Worm (Caenorhabditis elegans) whole organism, L1 larva: ENCODE data around the gene K12H4.2.
A peak's percentile ranks its signal among the peaks of the same experiment; 100 is the strongest.

ENCODE experiments used
- C34B4.2 ChIP-seq: sonication (generic microtip); optimal IDR thresholded peaks from 2 replicates; lab custom pipeline; 2017; ENCODE audit warnings: mild to moderate bottlenecking, missing genetic modification characterization, missing compliant biosample characterization
- Y116A8C.19 ChIP-seq: sonication (generic microtip); optimal IDR thresholded peaks from 2 replicates; lab custom pipeline; 2016; ENCODE audit warnings: missing compliant biosample characterization, missing genetic modification characterization, borderline replicate concordance
- aha-1 ChIP-seq: fragments of 150-350 bp; optimal IDR thresholded peaks from 2 replicates; lab custom pipeline; 2014; ENCODE audit warnings: missing biosample characterization, missing genetic modification characterization
- ama-1 ChIP-seq: fragments of 150-350 bp; optimal IDR thresholded peaks from 2 replicates; lab custom pipeline; 2014
- ceh-88 ChIP-seq: fragments of 200-800 bp; sonication (Bioruptor generic); IDR thresholded peaks from 2 replicates; pipeline ENCODE4 v1.3.6; 2022; ENCODE audit warnings: missing genetic modification characterization, missing compliant biosample characterization
- ceh-90 ChIP-seq: sonication (generic microtip); optimal IDR thresholded peaks from 2 replicates; lab custom pipeline; 2016; ENCODE audit warnings: missing genetic modification characterization, missing compliant biosample characterization
- ces-1 ChIP-seq: fragments of 150-350 bp; optimal IDR thresholded peaks from 2 replicates; lab custom pipeline; 2014; ENCODE audit warnings: missing biosample characterization, missing genetic modification reagents, missing genetic modification characterization
- dpl-1 ChIP-seq, 3 experiments: fragments of 150-350 bp in 2 of 3; sonication (generic microtip) in 1 of 3; optimal IDR thresholded peaks; 2 replicates each; lab custom pipeline; 2014 to 2017; ENCODE audit warnings: missing biosample characterization in 3 of 3, missing genetic modification characterization in 3 of 3, missing genetic modification reagents in 3 of 3
- dsc-1 ChIP-seq: sonication (generic microtip); optimal IDR thresholded peaks from 2 replicates; lab custom pipeline; 2016; ENCODE audit warnings: mild to moderate bottlenecking, missing genetic modification characterization, missing compliant biosample characterization
- efl-1 ChIP-seq, 4 experiments: fragments of 150-350 bp; optimal IDR thresholded peaks in 3 of 4; peaks in 1 of 4; 1 replicate in 1 of 4; 2 replicates in 3 of 4; lab custom pipeline; 2014; ENCODE audit warnings: missing biosample characterization in 2 of 4, missing genetic modification characterization in 2 of 4, missing genetic modification reagents in 2 of 4
- egl-13 ChIP-seq: sonication (generic microtip); optimal IDR thresholded peaks from 2 replicates; lab custom pipeline; 2016; ENCODE audit warnings: missing genotype, missing genetic modification reagents, missing genetic modification characterization, missing compliant biosample characterization
- egl-27 ChIP-seq, 2 experiments: fragments of 150-350 bp in 1 of 2; sonication (generic microtip); optimal IDR thresholded peaks; 3 replicates each; lab custom pipeline; 2017 to 2018; ENCODE audit warnings: missing biosample characterization in 2 of 2, missing genetic modification characterization in 2 of 2, missing genetic modification reagents in 2 of 2
- elt-2 ChIP-seq: sonication (generic microtip); optimal IDR thresholded peaks from 2 replicates; lab custom pipeline; 2016; ENCODE audit warnings: missing genetic modification characterization, mild to moderate bottlenecking, inconsistent platforms, missing compliant biosample characterization, missing genetic modification reagents
- ets-5 ChIP-seq: fragments of 200-800 bp; sonication (Bioruptor generic); IDR thresholded peaks from 2 replicates; pipeline ENCODE4 v1.3.6; 2022; ENCODE audit warnings: missing genetic modification characterization, missing compliant biosample characterization
- fkh-10 ChIP-seq: sonication (generic microtip); optimal IDR thresholded peaks from 2 replicates; lab custom pipeline; 2017; ENCODE audit warnings: missing biosample characterization, missing genetic modification reagents, missing genetic modification characterization
- fkh-8 ChIP-seq: sonication (generic microtip); optimal IDR thresholded peaks from 2 replicates; lab custom pipeline; 2016; ENCODE audit warnings: mild to moderate bottlenecking, missing genetic modification characterization, missing compliant biosample characterization
- grh-1 ChIP-seq: fragments of 200-800 bp; sonication (Bioruptor generic); IDR thresholded peaks from 2 replicates; pipeline ENCODE4 v1.3.6; 2022; ENCODE audit warnings: missing genetic modification reagents, missing genetic modification characterization, missing compliant biosample characterization
- hlh-4 ChIP-seq: sonication (generic microtip); optimal IDR thresholded peaks from 2 replicates; lab custom pipeline; 2016; ENCODE audit warnings: mild to moderate bottlenecking, missing genetic modification characterization, missing compliant biosample characterization
- lin-13 ChIP-seq: fragments of 150-350 bp; optimal IDR thresholded peaks from 2 replicates; lab custom pipeline; 2014; ENCODE audit warnings: missing biosample characterization, missing genetic modification reagents, missing genetic modification characterization
- lin-14 ChIP-seq: fragments of 200-800 bp; sonication (Bioruptor generic); optimal IDR thresholded peaks from 2 replicates; lab custom pipeline; 2018; ENCODE audit warnings: mild to moderate bottlenecking, missing genetic modification characterization, moderate library complexity, missing compliant biosample characterization
- lin-35 ChIP-seq, 2 experiments: fragments of 150-350 bp; optimal IDR thresholded peaks; 2 replicates each; lab custom pipeline; 2014; ENCODE audit warnings: missing biosample characterization in 2 of 2, missing genetic modification characterization in 2 of 2, missing genetic modification reagents in 2 of 2
- lin-39 ChIP-seq: fragments of 150-350 bp; optimal IDR thresholded peaks from 2 replicates; lab custom pipeline; 2014; ENCODE audit warnings: missing biosample characterization, missing genetic modification reagents, missing genetic modification characterization
- lsy-2 ChIP-seq, 2 experiments: fragments of 150-350 bp; optimal IDR thresholded peaks; 2 replicates each; lab custom pipeline; 2014; ENCODE audit warnings: missing biosample characterization in 2 of 2, missing genetic modification characterization in 2 of 2
- mdl-1 ChIP-seq, 2 experiments: fragments of 150-350 bp; optimal IDR thresholded peaks; 2 replicates each; lab custom pipeline; 2014 to 2017; ENCODE audit warnings: missing biosample characterization in 2 of 2, missing genetic modification characterization in 2 of 2, inconsistent platforms in 1 of 2
- nhr-12 ChIP-seq: sonication (generic microtip); optimal IDR thresholded peaks from 2 replicates; lab custom pipeline; 2017; ENCODE audit warnings: missing biosample characterization, missing genetic modification characterization
- nhr-19 ChIP-seq: fragments of 200-800 bp; sonication (Bioruptor generic); conservative IDR thresholded peaks from 2 replicates; pipeline ENCODE4 v1.3.6; 2022; ENCODE audit warnings: missing genetic modification characterization, missing compliant biosample characterization
- nhr-237 ChIP-seq: fragments of 150-350 bp; optimal IDR thresholded peaks from 2 replicates; lab custom pipeline; 2014; ENCODE audit warnings: missing biosample characterization, missing genetic modification characterization
- nhr-28 ChIP-seq: fragments of 150-350 bp; optimal IDR thresholded peaks from 2 replicates; lab custom pipeline; 2014; ENCODE audit warnings: missing biosample characterization, missing genetic modification characterization
- nhr-76 ChIP-seq: sonication (generic microtip); optimal IDR thresholded peaks from 2 replicates; lab custom pipeline; 2017; ENCODE audit warnings: missing biosample characterization, missing genetic modification characterization
- nhr-77 ChIP-seq: fragments of 150-350 bp; optimal IDR thresholded peaks from 2 replicates; lab custom pipeline; 2014; ENCODE audit warnings: missing biosample characterization, missing genetic modification characterization
- nhr-84 ChIP-seq: sonication (generic microtip); optimal IDR thresholded peaks from 2 replicates; lab custom pipeline; 2017; ENCODE audit warnings: missing biosample characterization, missing genetic modification characterization
- nhr-85 ChIP-seq: sonication (generic microtip); peaks from one replicate; lab custom pipeline; 2016; ENCODE audit warnings: missing genetic modification characterization, inconsistent platforms, missing compliant biosample characterization
- rnt-1 ChIP-seq: sonication (generic microtip); optimal IDR thresholded peaks from 2 replicates; lab custom pipeline; 2016; ENCODE audit warnings: mild to moderate bottlenecking, missing genetic modification characterization, moderate library complexity, missing compliant biosample characterization
- skn-1 ChIP-seq: fragments of 150-350 bp; optimal IDR thresholded peaks from 2 replicates; lab custom pipeline; 2014; ENCODE audit warnings: missing biosample characterization, missing genetic modification characterization
- snpc-4 ChIP-seq: fragments of 150-350 bp; optimal IDR thresholded peaks from 2 replicates; lab custom pipeline; 2014; ENCODE audit warnings: missing biosample characterization, missing genetic modification characterization
- snu-23 ChIP-seq: sonication (generic microtip); optimal IDR thresholded peaks from 2 replicates; lab custom pipeline; 2016; ENCODE audit warnings: missing genetic modification characterization, missing compliant biosample characterization
- sptf-1 ChIP-seq: fragments of 150-350 bp; optimal IDR thresholded peaks from 2 replicates; lab custom pipeline; 2014; ENCODE audit warnings: missing biosample characterization, missing genetic modification characterization
- sup-37 ChIP-seq: fragments of 200-800 bp; sonication (Bioruptor generic); optimal IDR thresholded peaks from 2 replicates; lab custom pipeline; 2018; ENCODE audit warnings: mild to moderate bottlenecking, missing genetic modification characterization, missing compliant biosample characterization
- swsn-7 ChIP-seq: sonication (generic microtip); optimal IDR thresholded peaks from 2 replicates; lab custom pipeline; 2016; ENCODE audit warnings: missing genetic modification characterization, missing compliant biosample characterization
- tbx-2 ChIP-seq: sonication (generic microtip); optimal IDR thresholded peaks from 2 replicates; lab custom pipeline; 2016; ENCODE audit warnings: missing genetic modification characterization, missing compliant biosample characterization
- unc-62 ChIP-seq: fragments of 150-350 bp; optimal IDR thresholded peaks from 2 replicates; lab custom pipeline; 2014; ENCODE audit warnings: missing biosample characterization, missing genetic modification reagents, missing genetic modification characterization
- unc-98 ChIP-seq: fragments of 200-800 bp; sonication (Bioruptor generic); IDR thresholded peaks from 2 replicates; pipeline ENCODE4 v1.3.6; 2022; ENCODE audit warnings: missing genetic modification characterization, missing compliant biosample characterization
- vab-15 ChIP-seq: sonication (generic microtip); optimal IDR thresholded peaks from 2 replicates; lab custom pipeline; 2017; ENCODE audit warnings: missing genotype, mild to moderate bottlenecking, missing genetic modification characterization, missing compliant biosample characterization
- xbp-1 ChIP-seq: sonication (generic microtip); optimal IDR thresholded peaks from 2 replicates; lab custom pipeline; 2016; ENCODE audit warnings: missing genetic modification characterization, missing compliant biosample characterization
- ztf-4 ChIP-seq: fragments of 150-350 bp; optimal IDR thresholded peaks from 2 replicates; lab custom pipeline; 2014; ENCODE audit warnings: missing biosample characterization, missing genetic modification characterization

Gene K12H4.2

ce11 chrIII:8067798-8068197, 20.3 kb downstream of the K12H4.2 start:
- no peak for TF ChIP-seq tbx-2 (tag; lab: Kevin White, UChicago)
- TF ChIP-seq nhr-85 (tag; lab: Kevin White, UChicago) = no peak
- TF ChIP-seq ets-5 = no peak
- no peak for TF ChIP-seq ztf-4 (tag; lab: Kevin White, UChicago)
- no peak for TF ChIP-seq aha-1 (tag; lab: Kevin White, UChicago)
- no peak for TF ChIP-seq xbp-1 (tag; lab: Kevin White, UChicago)
- no peak for TF ChIP-seq egl-13
- TF ChIP-seq efl-1 (optimal IDR thresholded peaks at IDR 0.05; lab: Kevin White, UChicago) = no peak
- no peak for TF ChIP-seq efl-1 (GFP tag; optimal IDR thresholded peaks at IDR 0.05 in 1 of 2; lab: Kevin White, UChicago)
- no peak for TF ChIP-seq lin-14 (GFP tag; lab: Kevin White, UChicago)
- no peak for TF ChIP-seq swsn-7 (tag; lab: Kevin White, UChicago)
- TF ChIP-seq ceh-90 (tag; lab: Kevin White, UChicago) = no peak

ce11 chrIII:8069206-8069605, 21.7 kb downstream of the K12H4.2 start:
- TF ChIP-seq fkh-8 = no peak
- TF ChIP-seq grh-1 (GFP tag; lab: Robert Waterston, UW) = no peak
- peak in 1 of 2 experiments; percentile 12 for TF ChIP-seq lsy-2 (tag; optimal IDR thresholded peaks at IDR 0.05; lab: Kevin White, UChicago)
- no peak for TF ChIP-seq lin-35 (GFP tag; optimal IDR thresholded peaks at IDR 0.05; lab: Kevin White, UChicago)
- peak; percentile 5 for TF ChIP-seq snpc-4
- no peak for TF ChIP-seq tbx-2 (tag; lab: Kevin White, UChicago)
- TF ChIP-seq egl-27 (tag; optimal IDR thresholded peaks at IDR 0.05; lab: Kevin White, UChicago) = no peak
- no peak for TF ChIP-seq nhr-237 (tag; lab: Kevin White, UChicago)
- TF ChIP-seq nhr-76 (tag; lab: Kevin White, UChicago) = no peak
- no peak for TF ChIP-seq ceh-90 (tag; lab: Kevin White, UChicago)
- peak; percentile 36 for TF ChIP-seq rnt-1 (tag; lab: Kevin White, UChicago)
- no peak for TF ChIP-seq unc-62 (GFP tag; lab: Kevin White, UChicago)
- peak in 1 of 2 experiments; percentile 15 for TF ChIP-seq efl-1 (optimal IDR thresholded peaks at IDR 0.05; lab: Kevin White, UChicago)
- no peak for TF ChIP-seq efl-1 (GFP tag; optimal IDR thresholded peaks at IDR 0.05 in 1 of 2; lab: Kevin White, UChicago)
- no peak for TF ChIP-seq sup-37
- TF ChIP-seq egl-13 = no peak
- no peak for TF ChIP-seq snu-23 (GFP tag; lab: Kevin White, UChicago)
- TF ChIP-seq nhr-19 (GFP tag; lab: Robert Waterston, UW) = 0 out of 2 replicates have a peak, but pooled peaks have one; percentile 11
- no peak for TF ChIP-seq sptf-1 (tag; lab: Kevin White, UChicago)
- TF ChIP-seq, all 84 proteins: peak for 5

DNA sequence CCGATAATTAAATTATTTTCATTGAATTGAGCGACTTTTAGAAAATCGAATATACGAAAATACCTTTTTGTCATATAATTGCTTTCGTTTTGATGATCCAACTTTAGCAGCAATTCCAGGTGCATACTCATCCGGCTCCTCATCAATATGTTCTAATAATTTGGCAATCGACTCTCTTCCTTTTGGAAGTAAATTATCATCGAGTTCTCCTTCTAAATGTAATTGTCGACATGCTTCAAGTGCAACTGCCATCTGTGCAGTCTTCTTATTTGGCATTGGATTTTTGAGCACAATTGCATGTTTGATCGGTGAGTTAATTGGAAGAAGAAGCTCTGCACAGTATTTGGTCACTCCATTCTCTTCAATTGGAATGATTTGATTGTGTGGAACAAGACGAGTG, 29.7 kb downstream of the K12H4.2 start:
- no peak for TF ChIP-seq dsc-1
- TF ChIP-seq tbx-2 (tag; lab: Kevin White, UChicago) = no peak
- TF ChIP-seq ztf-4 (tag; lab: Kevin White, UChicago) = no peak
- TF ChIP-seq lin-14 (GFP tag; lab: Kevin White, UChicago) = no peak
- no peak for TF ChIP-seq sptf-1 (tag; lab: Kevin White, UChicago)
- no peak for TF ChIP-seq ets-5
- TF ChIP-seq nhr-237 (tag; lab: Kevin White, UChicago) = no peak
- TF ChIP-seq lin-39 = no peak
- no peak for TF ChIP-seq mdl-1 (tag; optimal IDR thresholded peaks at IDR 0.05; lab: Kevin White, UChicago)
- no peak for TF ChIP-seq C34B4.2 (tag; lab: Kevin White, UChicago)
- TF ChIP-seq Y116A8C.19 (tag; lab: Kevin White, UChicago) = no peak

DNA sequence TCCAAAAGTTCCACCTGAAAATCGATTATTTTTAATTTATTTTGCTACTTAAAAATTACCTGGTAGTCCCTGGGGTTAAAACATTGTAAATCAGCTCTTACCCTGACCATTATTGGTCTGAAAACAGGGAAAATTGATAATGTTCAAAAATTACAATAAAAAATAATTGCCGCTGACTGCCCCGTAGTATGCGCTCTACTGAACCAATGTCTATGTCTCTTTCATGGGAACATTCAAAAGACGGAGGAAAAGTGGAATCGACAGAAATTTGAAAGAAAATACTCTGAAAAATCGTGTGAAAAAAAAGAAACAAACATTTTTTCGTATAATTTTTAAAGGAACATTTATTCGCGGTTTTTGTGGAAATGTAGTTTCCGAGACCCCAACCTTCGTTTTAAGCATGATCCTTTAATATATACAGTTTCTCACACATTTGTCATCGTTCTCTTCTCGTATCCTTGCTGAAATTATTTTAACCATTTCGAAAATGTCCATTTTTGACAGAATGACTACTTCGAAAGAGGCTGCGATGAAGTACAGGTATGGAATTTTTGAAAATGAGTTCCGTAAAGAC, 32.7 kb downstream of the K12H4.2 start, which contains the start of the genes dcr-1 and apc-2:
Gene dcr-1, minus strand, starts transcription at position 117 of the 574 bp plus-strand sequence.
Gene apc-2, plus strand, starts transcription at position 465 of the 574 bp plus-strand sequence.
- TF ChIP-seq lsy-2 (tag; optimal IDR thresholded peaks at IDR 0.05; lab: Kevin White, UChicago) (peak in 1 of 2 experiments; percentile 41), nhr-85 (tag; lab: Kevin White, UChicago) (peak; percentile 3), mdl-1 (tag; optimal IDR thresholded peaks at IDR 0.05; lab: Kevin White, UChicago) (no peak), skn-1 (no peak), ces-1 (GFP tag; lab: Kevin White, UChicago) (no peak), sptf-1 (tag; lab: Kevin White, UChicago) (no peak), lin-35 (GFP tag; optimal IDR thresholded peaks at IDR 0.05; lab: Kevin White, UChicago) (peak in 1 of 2 experiments; percentile 56), swsn-7 (tag; lab: Kevin White, UChicago) (no peak), nhr-77 (tag; lab: Kevin White, UChicago) (no peak), nhr-12 (no peak), elt-2 (no peak), dpl-1 (GFP tag; optimal IDR thresholded peaks at IDR 0.05; lab: Kevin White, UChicago) (peak in 1 of 3 experiments; percentile 60), lin-13 (GFP tag; lab: Kevin White, UChicago) (no peak), lin-39 (no peak), vab-15 (tag; lab: Kevin White, UChicago) (no peak), nhr-28 (tag; lab: Kevin White, UChicago) (no peak), ama-1 (lab: Kevin White, UChicago) (no peak), fkh-10 (GFP tag; lab: Kevin White, UChicago) (no peak), egl-13 (no peak), unc-98 (no peak), ceh-88 (no peak), nhr-84 (tag; lab: Kevin White, UChicago) (no peak), hlh-4 (tag; lab: Kevin White, UChicago) (no peak)
